Worm (Caenorhabditis elegans): Measurements from ENCODE around the gene H12D21.11.

DNA sequence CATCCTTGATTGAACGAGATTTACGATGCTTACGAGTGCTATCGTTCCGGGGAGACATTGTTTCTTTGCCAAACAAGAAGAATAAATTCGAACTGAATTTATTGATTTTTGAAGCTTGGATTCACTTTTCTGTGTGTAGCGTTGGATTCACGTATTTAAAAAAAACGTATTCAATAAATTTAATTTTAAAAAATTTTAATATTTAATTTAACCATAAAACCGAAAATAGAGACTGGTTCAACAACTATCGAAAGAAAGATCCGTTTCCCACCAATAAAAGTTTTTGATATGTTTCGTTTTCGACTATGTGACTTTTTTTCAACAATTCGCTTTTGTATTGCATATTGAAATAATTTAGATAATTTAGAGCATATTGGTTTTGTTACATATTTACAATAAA, 40.3 kb upstream of the H12D21.11 start, which contains the start of gene ZC412.5:
- TF ChIP-seq hmbx-1 (tag; optimal IDR thresholded peaks at IDR 0.05), result no peak
- TF ChIP-seq aly-1 (tag; optimal IDR thresholded peaks at IDR 0.05), result no peak
- TF ChIP-seq ama-1 (optimal IDR thresholded peaks at IDR 0.05), result no peak
- no peak for TF ChIP-seq flt-1 (GFP tag; IDR thresholded peaks at IDR 0.05)
- no peak for TF ChIP-seq B0310.2 (tag; optimal IDR thresholded peaks at IDR 0.05)
